Worm (Caenorhabditis elegans): Measurements from ENCODE around the gene C17H12.6.

DNA sequence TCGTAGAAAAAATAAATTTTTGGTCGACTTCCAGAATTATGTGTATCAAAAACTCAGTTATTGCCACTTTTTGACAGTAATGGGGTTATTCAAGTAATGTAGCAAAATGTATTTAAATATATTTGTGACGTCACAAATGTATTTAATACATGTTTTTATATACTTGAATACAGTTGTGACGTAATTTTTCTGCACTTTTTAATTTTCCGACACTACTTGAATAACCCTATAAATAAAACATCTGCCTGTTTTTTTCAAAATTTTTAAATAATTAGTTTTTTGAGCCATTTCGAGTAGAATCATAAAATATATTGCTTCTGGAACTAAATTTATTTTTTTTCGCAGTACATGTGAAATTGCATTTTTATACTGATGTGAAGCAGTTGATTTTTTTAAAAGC is 19.0 kb downstream of the C17H12.6 start:
- no peak for TF ChIP-seq flt-1 (GFP tag; IDR thresholded peaks at IDR 0.05)
- no peak for TF ChIP-seq med-1 (GFP tag; optimal IDR thresholded peaks at IDR 0.05; ENCODE audit: insufficient read depth)
- TF ChIP-seq ztf-29 (GFP tag; IDR thresholded peaks at IDR 0.05): no peak
- no peak for TF ChIP-seq ztf-23 (GFP tag; IDR thresholded peaks at IDR 0.05)
- TF ChIP-seq ref-1 (GFP tag; conservative IDR thresholded peaks at IDR 0.05): no peak
- no peak for TF ChIP-seq cog-1 (tag; optimal IDR thresholded peaks at IDR 0.05)
